Worm (Caenorhabditis elegans): ENCODE results near the gene unc-80.

DNA sequence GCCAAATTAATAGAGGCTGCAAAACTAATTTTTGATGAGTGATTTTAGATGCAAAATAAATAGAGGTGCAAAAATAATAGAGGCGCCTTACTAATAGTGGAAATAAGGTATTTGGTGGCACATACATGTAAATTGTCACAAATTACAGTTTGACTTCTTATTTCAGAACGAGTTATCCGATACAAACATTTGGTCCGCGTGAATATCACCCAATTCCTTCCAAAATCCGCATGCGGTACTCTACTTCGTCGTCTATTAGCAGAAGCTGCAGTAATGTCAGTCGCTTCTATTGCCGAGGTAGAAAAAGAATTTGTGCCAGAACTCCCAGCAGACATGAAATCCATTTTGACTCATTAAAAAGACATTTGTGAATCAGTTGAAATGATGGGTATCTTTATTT lies 27.6 kb downstream of the unc-80 start:
- TF ChIP-seq nhr-25 (tag; optimal IDR thresholded peaks at IDR 0.05), result no peak
- TF ChIP-seq elt-2 (tag; optimal IDR thresholded peaks at IDR 0.05), result no peak
- TF ChIP-seq snpc-4 (tag; optimal IDR thresholded peaks at IDR 0.05), result no peak
- TF ChIP-seq hmg-11 (tag; optimal IDR thresholded peaks at IDR 0.05), result no peak
- TF ChIP-seq lsy-12 (tag; optimal IDR thresholded peaks at IDR 0.05), result no peak
- no peak for TF ChIP-seq fos-1 (tag; optimal IDR thresholded peaks at IDR 0.05)
- TF ChIP-seq elt-1 (tag; optimal IDR thresholded peaks at IDR 0.05), result no peak

All from whole organism, L3 larva.